Fruit fly (Drosophila melanogaster): ENCODE results near the gene Uggt.

The Uggt gene

DNA sequence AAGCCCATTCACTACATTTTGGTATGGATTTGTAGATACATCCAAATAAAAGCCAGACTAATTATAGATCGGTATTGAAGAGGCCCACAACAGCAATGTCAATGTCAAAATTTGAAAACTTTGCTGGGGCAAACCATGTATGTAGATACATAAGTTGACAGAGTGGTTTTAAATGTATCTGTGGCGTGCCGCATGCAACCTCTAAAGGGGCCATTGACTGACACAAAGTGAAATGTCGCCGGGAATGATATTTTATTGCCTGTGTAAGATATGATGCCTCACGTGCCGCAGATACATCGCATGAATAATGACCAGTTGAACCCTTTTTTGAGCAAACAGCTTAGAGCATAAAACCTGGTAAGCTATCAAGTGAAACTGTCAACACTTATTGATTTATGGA, 39.8 kb upstream of the Uggt start:
- TF ChIP-seq Crg-1 (GFP tag; optimal IDR thresholded peaks at IDR 0.05) (no peak), CG14711 (tag; optimal IDR thresholded peaks at IDR 0.05) (no peak), ovo (GFP tag; optimal IDR thresholded peaks at IDR 0.05) (no peak), CG11617 (GFP tag; optimal IDR thresholded peaks at IDR 0.05) (no peak), CG7045 (GFP tag; optimal IDR thresholded peaks at IDR 0.05) (no peak), Clk (GFP tag; optimal IDR thresholded peaks at IDR 0.05) (no peak), cnc (optimal IDR thresholded peaks at IDR 0.05) (no peak), tj (GFP tag; optimal IDR thresholded peaks at IDR 0.05) (no peak), cic (GFP tag; optimal IDR thresholded peaks at IDR 0.05) (no peak), bab1 (GFP tag; optimal IDR thresholded peaks at IDR 0.05) (no peak), CG5204 (GFP tag; optimal IDR thresholded peaks at IDR 0.05) (no peak), CG33017 (tag; optimal IDR thresholded peaks at IDR 0.05) (no peak), Hr96 (GFP tag; optimal IDR thresholded peaks at IDR 0.05) (no peak), CG7101 (tag; optimal IDR thresholded peaks at IDR 0.05) (no peak), pad (GFP tag; optimal IDR thresholded peaks at IDR 0.05) (no peak), Mnt (GFP tag; optimal IDR thresholded peaks at IDR 0.05) (no peak), toe (GFP tag; optimal IDR thresholded peaks at IDR 0.05) (no peak), kay (GFP tag; ENCODE audit: borderline replicate concordance) (no peak), CG12768 (GFP tag; optimal IDR thresholded peaks at IDR 0.05) (no peak)

DNA sequence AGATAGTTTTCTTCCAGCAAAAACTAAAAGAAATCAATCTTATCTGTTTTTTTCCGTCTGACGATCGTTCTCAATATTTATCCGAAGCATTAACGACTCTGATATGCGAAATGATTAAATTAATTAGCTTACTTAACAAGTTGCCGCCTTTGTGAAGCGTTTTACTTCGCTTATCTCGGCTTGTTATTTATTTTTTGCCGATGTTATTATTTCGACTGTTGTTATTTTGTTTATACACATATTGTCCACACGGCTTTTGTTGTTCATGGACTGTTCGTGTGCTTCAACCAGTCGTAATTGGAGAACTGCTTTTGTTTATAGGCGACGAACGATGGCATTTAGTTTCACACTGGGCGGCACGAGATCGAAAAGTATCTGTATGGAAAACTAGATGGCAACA, 39.3 kb upstream of the Uggt start:
- TF ChIP-seq CG7045 (GFP tag; optimal IDR thresholded peaks at IDR 0.05) (no peak), CG1620 (GFP tag; optimal IDR thresholded peaks at IDR 0.05) (no peak), Crg-1 (GFP tag; optimal IDR thresholded peaks at IDR 0.05) (no peak), ovo (GFP tag; optimal IDR thresholded peaks at IDR 0.05) (no peak), toe (GFP tag; optimal IDR thresholded peaks at IDR 0.05) (no peak), cic (GFP tag; optimal IDR thresholded peaks at IDR 0.05) (no peak), cnc (optimal IDR thresholded peaks at IDR 0.05) (no peak), CG7101 (tag; optimal IDR thresholded peaks at IDR 0.05) (peak; percentile 4), tj (GFP tag; optimal IDR thresholded peaks at IDR 0.05) (peak; percentile 74), Mnt (GFP tag; optimal IDR thresholded peaks at IDR 0.05) (no peak)

DNA sequence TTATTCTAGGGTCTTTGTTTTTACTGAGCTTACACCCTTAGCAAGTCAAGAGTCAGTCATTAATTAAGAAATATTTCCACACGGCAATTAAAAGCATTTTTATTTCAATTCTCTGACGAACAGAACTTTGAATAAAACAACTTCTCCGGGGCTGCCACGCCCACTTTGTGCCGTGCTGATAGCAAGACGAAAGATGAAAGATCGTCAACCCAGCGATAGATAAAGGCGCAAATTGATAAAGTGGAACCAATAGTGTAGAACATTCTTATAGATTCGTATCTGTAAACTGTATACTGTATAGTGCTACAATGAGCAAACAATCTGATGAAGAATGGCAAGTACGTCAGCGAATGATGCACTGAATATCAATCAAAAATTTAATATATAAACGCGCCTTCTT, 37.6 kb upstream of the Uggt start:
- no peak for TF ChIP-seq Crg-1 (GFP tag; optimal IDR thresholded peaks at IDR 0.05)
- no peak for TF ChIP-seq Hr96 (GFP tag; optimal IDR thresholded peaks at IDR 0.05)
- TF ChIP-seq cic (GFP tag; optimal IDR thresholded peaks at IDR 0.05): no peak
- TF ChIP-seq toe (GFP tag; optimal IDR thresholded peaks at IDR 0.05): no peak
- TF ChIP-seq ovo (GFP tag; optimal IDR thresholded peaks at IDR 0.05): no peak
- no peak for TF ChIP-seq CG7101 (tag; optimal IDR thresholded peaks at IDR 0.05)
- no peak for TF ChIP-seq Mnt (GFP tag; optimal IDR thresholded peaks at IDR 0.05)

DNA sequence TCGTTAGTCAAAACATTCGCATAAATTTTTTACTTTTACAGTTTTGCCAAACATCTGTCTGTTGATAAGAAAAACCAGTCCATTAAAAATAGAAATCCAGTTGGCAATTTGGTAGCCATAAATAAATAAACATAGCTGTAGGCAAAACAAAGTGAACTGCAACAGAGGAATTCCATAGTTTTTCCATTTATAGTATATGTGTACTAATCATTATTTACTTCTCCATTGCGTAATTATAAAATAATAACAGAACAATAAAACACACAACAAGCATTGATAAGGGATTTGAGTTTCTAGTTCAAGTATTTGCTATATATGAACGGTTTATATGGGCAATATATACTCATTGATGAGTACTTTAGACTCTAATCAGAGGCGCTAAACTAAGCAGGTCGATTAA, 35.9 kb upstream of the Uggt start:
- TF ChIP-seq CG12768 (GFP tag; optimal IDR thresholded peaks at IDR 0.05): peak; percentile 35
- no peak for TF ChIP-seq Hr96 (GFP tag; optimal IDR thresholded peaks at IDR 0.05)
- TF ChIP-seq CG1620 (GFP tag; optimal IDR thresholded peaks at IDR 0.05): no peak
- peak; percentile 44 for TF ChIP-seq CG33017 (tag; optimal IDR thresholded peaks at IDR 0.05)
- TF ChIP-seq cic (GFP tag; optimal IDR thresholded peaks at IDR 0.05): peak; percentile 70

DNA sequence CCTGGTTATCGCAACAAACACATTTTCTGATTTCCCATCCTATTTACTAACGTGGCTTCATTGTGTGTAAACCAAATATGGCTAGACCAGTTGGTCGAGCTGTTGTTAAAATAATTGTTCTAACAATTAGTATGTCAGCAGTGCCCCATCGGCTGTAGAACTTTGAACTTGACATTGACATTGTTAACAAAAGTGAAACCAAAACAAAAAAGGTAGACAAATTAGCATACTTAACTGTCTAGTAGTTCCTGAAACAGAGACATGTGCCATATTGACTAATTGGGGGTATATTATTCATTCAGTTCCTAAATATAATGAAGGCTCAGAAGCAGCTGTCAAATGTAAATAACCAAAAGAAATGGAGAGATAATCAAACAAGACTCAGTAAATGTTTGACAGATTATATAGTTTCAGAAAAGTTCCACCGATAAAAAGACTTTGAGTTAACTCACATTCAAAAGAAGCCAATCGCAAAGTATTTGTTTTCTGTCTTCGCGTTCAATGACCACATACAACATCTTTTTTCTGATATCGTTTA, 34.8 kb upstream of the Uggt start:
- TF ChIP-seq CG33017 (tag; optimal IDR thresholded peaks at IDR 0.05) (no peak), kay (GFP tag; ENCODE audit: borderline replicate concordance) (peak; percentile 58), ovo (GFP tag; optimal IDR thresholded peaks at IDR 0.05) (peak; percentile 31), CG1620 (GFP tag; optimal IDR thresholded peaks at IDR 0.05) (peak; percentile 26)

DNA sequence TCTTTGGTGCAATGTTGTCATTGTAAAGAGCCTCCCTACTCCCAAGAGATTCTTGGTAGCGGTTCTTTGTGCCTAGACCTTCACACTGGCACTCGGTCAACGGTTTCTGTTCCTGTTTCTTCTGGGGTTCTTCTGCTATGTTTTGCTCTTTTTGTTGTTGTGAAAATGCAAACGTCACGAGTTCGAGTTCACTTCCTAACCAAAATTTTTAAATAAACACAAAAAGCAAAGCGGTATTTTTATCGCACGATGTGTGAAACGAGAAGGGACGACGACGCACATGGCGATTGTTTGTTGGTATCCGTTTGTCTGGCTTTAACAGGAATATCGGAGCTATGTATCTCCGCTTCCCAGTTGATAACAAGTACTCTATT, 32.6 kb upstream of the Uggt start:
- TF ChIP-seq pad (GFP tag; optimal IDR thresholded peaks at IDR 0.05) (peak; percentile 39), CG11617 (GFP tag; optimal IDR thresholded peaks at IDR 0.05) (no peak)

DNA sequence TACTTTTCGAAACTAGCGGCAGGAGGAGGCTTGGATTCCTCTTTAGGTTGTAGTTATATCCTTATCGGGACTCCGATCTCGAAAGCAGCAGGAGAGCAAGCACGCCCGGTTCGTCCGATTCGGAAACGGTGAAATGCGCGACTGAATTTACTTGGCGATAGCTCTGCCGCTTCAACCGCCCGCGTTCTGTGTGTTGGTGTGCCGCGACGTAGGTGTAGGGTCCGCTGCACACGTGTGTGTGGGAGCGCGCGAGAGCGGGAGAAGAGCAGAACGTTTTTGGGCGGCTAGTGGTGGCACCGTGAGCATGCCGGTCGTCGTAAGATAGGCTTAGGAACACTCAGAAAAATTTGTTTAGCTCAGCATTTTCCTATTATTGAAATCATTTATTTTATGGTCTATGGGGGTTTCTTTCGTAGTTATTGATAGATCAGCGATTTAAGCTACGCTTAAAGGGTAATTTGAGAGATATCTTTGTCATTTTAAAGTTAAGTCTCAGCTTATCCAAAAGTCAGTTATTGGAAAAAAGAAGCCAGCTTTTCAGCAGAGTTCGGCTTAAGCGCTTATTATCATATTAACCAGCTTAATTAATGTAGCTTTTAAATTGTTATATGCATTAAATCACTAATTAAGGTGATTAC, 32.1 kb upstream of the Uggt start:
- TF ChIP-seq Mnt (GFP tag; optimal IDR thresholded peaks at IDR 0.05) (peak; percentile 86), toe (GFP tag; optimal IDR thresholded peaks at IDR 0.05) (no peak), bab1 (GFP tag; optimal IDR thresholded peaks at IDR 0.05) (peak; percentile 51), Crg-1 (GFP tag; optimal IDR thresholded peaks at IDR 0.05) (peak; percentile 30), CG33017 (tag; optimal IDR thresholded peaks at IDR 0.05) (peak; percentile 21), CG11617 (GFP tag; optimal IDR thresholded peaks at IDR 0.05) (peak; percentile 23), pad (GFP tag; optimal IDR thresholded peaks at IDR 0.05) (no peak), cic (GFP tag; optimal IDR thresholded peaks at IDR 0.05) (peak; percentile 74), ovo (GFP tag; optimal IDR thresholded peaks at IDR 0.05) (peak; percentile 4), tj (GFP tag; optimal IDR thresholded peaks at IDR 0.05) (peak; percentile 41), CG7045 (GFP tag; optimal IDR thresholded peaks at IDR 0.05) (no peak), CG1620 (GFP tag; optimal IDR thresholded peaks at IDR 0.05) (peak; percentile 48), kay (GFP tag; ENCODE audit: borderline replicate concordance) (no peak), CG7101 (tag; optimal IDR thresholded peaks at IDR 0.05) (no peak), Hr96 (GFP tag; optimal IDR thresholded peaks at IDR 0.05) (no peak), Clk (GFP tag; optimal IDR thresholded peaks at IDR 0.05) (no peak), CG14711 (tag; optimal IDR thresholded peaks at IDR 0.05) (no peak), CG12768 (GFP tag; optimal IDR thresholded peaks at IDR 0.05) (peak; percentile 69), cnc (optimal IDR thresholded peaks at IDR 0.05) (no peak), CG5204 (GFP tag; optimal IDR thresholded peaks at IDR 0.05) (peak; percentile 6)
